Worm (Caenorhabditis elegans): ENCODE data around the gene spdl-1.

DNA sequence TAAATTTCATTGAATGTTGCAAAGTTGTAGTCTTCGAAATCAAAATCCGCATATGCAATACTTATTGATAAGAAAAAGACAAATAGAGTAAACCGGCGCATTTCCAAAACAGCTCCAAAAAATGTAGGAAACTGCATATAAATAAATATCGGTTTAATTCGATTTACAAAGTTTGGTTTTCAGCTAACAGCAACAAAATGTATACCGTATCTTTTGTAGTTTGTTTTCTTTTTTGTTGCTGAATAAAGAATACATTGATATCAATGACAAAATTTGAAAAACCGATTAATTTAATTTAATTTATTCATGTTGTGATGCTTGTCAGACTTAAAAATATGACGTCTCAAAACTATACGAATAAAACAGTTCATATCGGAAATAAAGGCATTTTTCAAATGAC, 19.9 kb upstream of the spdl-1 start, which contains the start of gene B0228.8:
- TF ChIP-seq zip-5 (tag; optimal IDR thresholded peaks at IDR 0.05) (no peak), fax-1 (tag; optimal IDR thresholded peaks at IDR 0.05) (no peak), tbx-7 (tag; optimal IDR thresholded peaks at IDR 0.05) (no peak), nhr-11 (tag; optimal IDR thresholded peaks at IDR 0.05) (no peak), ceh-34 (tag; optimal IDR thresholded peaks at IDR 0.05) (no peak)
